Fruit fly (Drosophila melanogaster) whole organism, embryonic: ENCODE data around the gene CG5966.
A peak's percentile ranks its signal among the peaks of the same experiment; 100 is the strongest.

Source experiments
- Bteb2 ChIP-seq: fragments of 200-800 bp; sonication (Bioruptor generic); optimal IDR thresholded peaks from 2 replicates; lab custom pipeline; 2016; ENCODE audit warnings: missing biosample characterization, missing genetic modification characterization
- CG1024 ChIP-seq: fragments of 200-800 bp; sonication (Bioruptor generic); IDR thresholded peaks from 2 replicates; pipeline ENCODE4 v1.3.6; 2022; ENCODE audit warnings: missing biosample characterization, missing genetic modification characterization
- CG10431 ChIP-seq: fragments of 200-800 bp; sonication (Bioruptor generic); optimal IDR thresholded peaks from 3 replicates; lab custom pipeline; 2018; ENCODE audit warnings: missing biosample characterization, mild to moderate bottlenecking, missing genetic modification characterization
- CG12071 ChIP-seq: fragments of 200-800 bp; sonication (Bioruptor generic); optimal IDR thresholded peaks from 3 replicates; lab custom pipeline; 2018; ENCODE audit warnings: missing biosample characterization, mild to moderate bottlenecking, missing genetic modification characterization
- CG12236 ChIP-seq: fragments of 200-800 bp; sonication (Bioruptor generic); optimal IDR thresholded peaks from 2 replicates; lab custom pipeline; 2016; ENCODE audit warnings: missing biosample characterization, missing genetic modification characterization
- CG12769 ChIP-seq: fragments of 200-800 bp; sonication (Bioruptor generic); optimal IDR thresholded peaks from 2 replicates; lab custom pipeline; 2019; ENCODE audit warnings: missing biosample characterization, mild to moderate bottlenecking, missing genetic modification characterization, moderate library complexity
- CG13123 ChIP-seq: fragments of 200-800 bp; sonication (Bioruptor generic); optimal IDR thresholded peaks from 2 replicates; lab custom pipeline; 2016; ENCODE audit warnings: missing biosample characterization, missing genetic modification characterization
- CG16815 ChIP-seq: fragments of 200-800 bp; sonication (Bioruptor generic); optimal IDR thresholded peaks from 3 replicates; lab custom pipeline; 2017; ENCODE audit warnings: missing biosample characterization, mild to moderate bottlenecking, missing genetic modification characterization
- CG32532 ChIP-seq: fragments of 200-800 bp; sonication (Bioruptor generic); IDR thresholded peaks from 2 replicates; pipeline ENCODE4 v1.3.6; 2022; ENCODE audit warnings: missing biosample characterization, missing genetic modification characterization
- CG33557 ChIP-seq: fragments of 200-800 bp; sonication (Bioruptor generic); optimal IDR thresholded peaks from 2 replicates; lab custom pipeline; 2019; ENCODE audit warnings: missing biosample characterization, mild to moderate bottlenecking, missing genetic modification characterization, moderate library complexity
- CG34422 ChIP-seq: fragments of 200-800 bp; sonication (Bioruptor generic); IDR thresholded peaks from 3 replicates; pipeline ENCODE4 v1.3.6; 2022; ENCODE audit warnings: missing biosample characterization, missing genetic modification characterization
- CG4707 ChIP-seq: fragments of 200-800 bp; sonication (Bioruptor generic); optimal IDR thresholded peaks from 2 replicates; lab custom pipeline; 2018; ENCODE audit warnings: missing biosample characterization, mild to moderate bottlenecking, missing genetic modification characterization, moderate library complexity
- CG6765 ChIP-seq: fragments of 200-800 bp; sonication (Bioruptor generic); optimal IDR thresholded peaks from 3 replicates; lab custom pipeline; 2017; ENCODE audit warnings: missing biosample characterization, mild to moderate bottlenecking, missing genetic modification characterization
- CG6854 ChIP-seq: fragments of 200-800 bp; sonication (Bioruptor generic); optimal IDR thresholded peaks from 3 replicates; lab custom pipeline; 2017; ENCODE audit warnings: missing biosample characterization, mild to moderate bottlenecking, missing genetic modification characterization
- CG7839 ChIP-seq: fragments of 200-800 bp; sonication (Bioruptor generic); optimal IDR thresholded peaks from 3 replicates; lab custom pipeline; 2018; ENCODE audit warnings: missing biosample characterization, mild to moderate bottlenecking, missing genetic modification characterization, moderate library complexity
- CG8944 ChIP-seq: fragments of 200-800 bp; sonication (Bioruptor generic); optimal IDR thresholded peaks from 3 replicates; lab custom pipeline; 2016; ENCODE audit warnings: missing biosample characterization, missing genetic modification characterization
- CG9817 ChIP-seq: fragments of 200-800 bp; sonication (Bioruptor generic); optimal IDR thresholded peaks from 2 replicates; lab custom pipeline; 2018; ENCODE audit warnings: missing biosample characterization, mild to moderate bottlenecking, missing genetic modification characterization, moderate library complexity
- Eip74EF ChIP-seq, 2 experiments: fragments of 200-800 bp in 1 of 2; fragments of >200 bp in 1 of 2; sonication (Bioruptor generic) in 1 of 2; optimal IDR thresholded peaks; 2 replicates each; lab custom pipeline; 2017 to 2019; ENCODE audit warnings: missing biosample characterization in 2 of 2, missing genetic modification characterization in 2 of 2, mild to moderate bottlenecking in 1 of 2, moderate library complexity in 1 of 2
- Ets65A ChIP-seq: fragments of 200-800 bp; sonication (Bioruptor generic); peaks from one replicate; lab custom pipeline; 2016; ENCODE audit warnings: missing biosample characterization, missing genetic modification characterization
- Hand ChIP-seq: fragments of 200-800 bp; sonication (Bioruptor generic); optimal IDR thresholded peaks from 2 replicates; lab custom pipeline; 2017; ENCODE audit warnings: mild to moderate bottlenecking, missing biosample characterization, missing genetic modification reagents, missing genetic modification characterization
- HmgZ ChIP-seq: fragments of 200-800 bp; sonication (Bioruptor generic); optimal IDR thresholded peaks from 2 replicates; lab custom pipeline; 2018; ENCODE audit warnings: missing biosample characterization, mild to moderate bottlenecking, missing genetic modification characterization
- Lhr ChIP-seq: fragments of 200-800 bp; sonication (Bioruptor generic); optimal IDR thresholded peaks from 3 replicates; lab custom pipeline; 2017; ENCODE audit warnings: mild to moderate bottlenecking, missing biosample characterization, missing genetic modification reagents, missing genetic modification characterization
- Oli ChIP-seq: fragments of 200-800 bp; sonication (Bioruptor generic); optimal IDR thresholded peaks from 2 replicates; lab custom pipeline; 2018; ENCODE audit warnings: missing biosample characterization, mild to moderate bottlenecking, missing genetic modification characterization, moderate library complexity
- Opbp ChIP-seq: fragments of 200-800 bp; sonication (Bioruptor generic); IDR thresholded peaks from 3 replicates; pipeline ENCODE4 v1.3.6; 2022; ENCODE audit warnings: missing biosample characterization, missing genetic modification characterization; ENCODE audit not compliant: partially characterized antibody
- PHDP ChIP-seq: fragments of 200-800 bp; sonication (Bioruptor generic); optimal IDR thresholded peaks from 3 replicates; lab custom pipeline; 2018; ENCODE audit warnings: missing biosample characterization, mild to moderate bottlenecking, missing genetic modification characterization, moderate library complexity
- Rfx ChIP-seq: fragments of 200-800 bp; sonication (Bioruptor generic); IDR thresholded peaks from 2 replicates; pipeline ENCODE4 v1.3.6; 2022; ENCODE audit warnings: missing biosample characterization, missing genetic modification characterization
- Sry-δ ChIP-seq: fragments of 200-800 bp; sonication (Bioruptor generic); optimal IDR thresholded peaks from 2 replicates; lab custom pipeline; 2016; ENCODE audit warnings: missing biosample characterization, missing genetic modification characterization
- Ssrp ChIP-seq: fragments of 200-800 bp; sonication (Bioruptor generic); optimal IDR thresholded peaks from 2 replicates; lab custom pipeline; 2018; ENCODE audit warnings: missing biosample characterization, mild to moderate bottlenecking, missing genetic modification characterization, moderate library complexity
- Vsx1 ChIP-seq: fragments of 200-800 bp; sonication (Bioruptor generic); optimal IDR thresholded peaks from 2 replicates; lab custom pipeline; 2017; ENCODE audit warnings: missing biosample characterization, mild to moderate bottlenecking, missing genetic modification characterization, missing genetic modification reagents
- Xrp1 ChIP-seq: fragments of 200-800 bp; sonication (Bioruptor generic); IDR thresholded peaks from 2 replicates; pipeline ENCODE4 v1.3.6; 2022; ENCODE audit warnings: missing biosample characterization, missing genetic modification characterization
- bab2 ChIP-seq: fragments of 200-800 bp; sonication (Bioruptor generic); optimal IDR thresholded peaks from 2 replicates; lab custom pipeline; 2016; ENCODE audit warnings: missing biosample characterization, missing genetic modification characterization
- btn ChIP-seq: fragments of 200-800 bp; sonication (Bioruptor generic); optimal IDR thresholded peaks from 2 replicates; lab custom pipeline; 2016; ENCODE audit warnings: missing biosample characterization, missing genetic modification characterization
- caup ChIP-seq: fragments of 200-800 bp; sonication (Bioruptor generic); optimal IDR thresholded peaks from 3 replicates; lab custom pipeline; 2017; ENCODE audit warnings: missing biosample characterization, mild to moderate bottlenecking, missing genetic modification characterization, moderate library complexity; ENCODE audit not compliant: severe bottlenecking
- cg ChIP-seq: fragments of 200-800 bp; sonication (Bioruptor generic); optimal IDR thresholded peaks from 3 replicates; lab custom pipeline; 2019; ENCODE audit warnings: missing biosample characterization, mild to moderate bottlenecking, missing genetic modification characterization, moderate library complexity
- chm ChIP-seq: fragments of 200-800 bp; sonication (Bioruptor generic); IDR thresholded peaks from 2 replicates; pipeline ENCODE4 v1.3.6; 2022; ENCODE audit warnings: missing biosample characterization, missing genetic modification characterization
- dm ChIP-seq: fragments of 200-800 bp; sonication (Bioruptor generic); optimal IDR thresholded peaks from 3 replicates; lab custom pipeline; 2016; ENCODE audit warnings: missing biosample characterization, missing genetic modification characterization
- exex ChIP-seq: fragments of 200-800 bp; sonication (Bioruptor generic); optimal IDR thresholded peaks from 4 replicates; lab custom pipeline; 2018; ENCODE audit warnings: missing biosample characterization, mild to moderate bottlenecking, missing genetic modification characterization, moderate library complexity
- eyg ChIP-seq: fragments of 200-800 bp; sonication (Bioruptor generic); optimal IDR thresholded peaks from 3 replicates; lab custom pipeline; 2016; ENCODE audit warnings: missing biosample characterization, missing genetic modification characterization
- ind ChIP-seq: fragments of 200-800 bp; sonication (Bioruptor generic); optimal IDR thresholded peaks from 3 replicates; lab custom pipeline; 2016; ENCODE audit warnings: missing biosample characterization, missing genetic modification characterization
- insv ChIP-seq, 2 experiments: fragments of 200-800 bp; sonication (Bioruptor generic); optimal IDR thresholded peaks; 3 replicates each; lab custom pipeline; 2016 to 2018; ENCODE audit warnings: missing biosample characterization in 2 of 2, missing genetic modification characterization in 2 of 2
- ken ChIP-seq: fragments of 200-800 bp; sonication (Bioruptor generic); IDR thresholded peaks from 3 replicates; pipeline ENCODE4 v1.3.6; 2022; ENCODE audit warnings: missing biosample characterization, missing genetic modification characterization
- lbe ChIP-seq: fragments of 200-800 bp; sonication (Bioruptor generic); optimal IDR thresholded peaks from 2 replicates; lab custom pipeline; 2016; ENCODE audit warnings: missing biosample characterization, mild to moderate bottlenecking, missing genetic modification characterization
- lola ChIP-seq, 3 experiments: fragments of >200 bp in 2 of 3; fragments of 200-800 bp in 1 of 3; sonication (Bioruptor generic) in 1 of 3; optimal IDR thresholded peaks; 2 replicates each; lab custom pipeline; 2017 to 2019; ENCODE audit warnings: missing biosample characterization in 3 of 3, missing genetic modification characterization in 3 of 3, mild to moderate bottlenecking in 1 of 3, moderate library complexity in 1 of 3
- mam ChIP-seq: fragments of 200-800 bp; sonication (Bioruptor generic); optimal IDR thresholded peaks from 3 replicates; lab custom pipeline; 2016; ENCODE audit warnings: missing biosample characterization, missing genetic modification characterization
- repo ChIP-seq: fragments of 200-800 bp; sonication (Bioruptor generic); optimal IDR thresholded peaks from 2 replicates; lab custom pipeline; 2016; ENCODE audit warnings: missing biosample characterization, missing genetic modification characterization
- salm ChIP-seq: fragments of 200-800 bp; sonication (Bioruptor generic); optimal IDR thresholded peaks from 2 replicates; lab custom pipeline; 2018; ENCODE audit warnings: missing biosample characterization, mild to moderate bottlenecking, missing genetic modification characterization
- sd ChIP-seq: fragments of 200-800 bp; sonication (Bioruptor generic); optimal IDR thresholded peaks from 3 replicates; lab custom pipeline; 2018; ENCODE audit warnings: missing biosample characterization, mild to moderate bottlenecking, missing genetic modification characterization, moderate library complexity
- seq ChIP-seq: fragments of 200-800 bp; sonication (Bioruptor generic); IDR thresholded peaks from 2 replicates; pipeline ENCODE4 v1.3.6; 2022; ENCODE audit warnings: missing biosample characterization, missing genetic modification characterization
- sim ChIP-seq: fragments of 200-800 bp; sonication (Bioruptor generic); IDR thresholded peaks from 2 replicates; pipeline ENCODE4 v1.3.6; 2022; ENCODE audit warnings: missing biosample characterization, missing genetic modification characterization
- slbo ChIP-seq: fragments of 200-800 bp; sonication (Bioruptor generic); IDR thresholded peaks from 2 replicates; pipeline ENCODE4 v1.3.6; 2022; ENCODE audit warnings: missing biosample characterization, missing genetic modification characterization
- tgo ChIP-seq: fragments of 200-800 bp; sonication (Bioruptor generic); IDR thresholded peaks from 3 replicates; pipeline ENCODE4 v1.3.6; 2022; ENCODE audit warnings: missing biosample characterization, missing genetic modification characterization

CG5966 gene

dm6 chrX:5972030-5972429 is 16.6 kb upstream of the CG5966 start (continued):
- TF ChIP-seq lola (GFP tag; optimal IDR thresholded peaks at IDR 0.05; lab: Kevin White, UChicago) (peak in 1 of 3 experiments; percentile 10), CG13123 (GFP tag; lab: Kevin White, UChicago) (no peak), chm (GFP tag; lab: Robert Waterston, UW) (no peak; the same call in 1 of the 2 replicates), Sry-δ (GFP tag; lab: Kevin White, UChicago) (no peak), Opbp (no peak), insv (GFP tag; optimal IDR thresholded peaks at IDR 0.05; lab: Kevin White, UChicago) (no peak), Rfx (peak; percentile 53; the same call in 1 of the 2 replicates), cg (GFP tag; lab: Kevin White, UChicago) (no peak), tgo (GFP tag; lab: Robert Waterston, UW) (no peak), Lhr (peak; percentile 9), Ssrp (tag; lab: Kevin White, UChicago) (peak; percentile 17), Eip74EF (GFP tag; optimal IDR thresholded peaks at IDR 0.05; lab: Kevin White, UChicago) (no peak), lbe (GFP tag; lab: Kevin White, UChicago) (no peak), CG7839 (peak; percentile 19), ken (GFP tag; lab: Robert Waterston, UW) (peak; percentile 77), Xrp1 (GFP tag; lab: Robert Waterston, UW) (peak; percentile 61), exex (tag; lab: Kevin White, UChicago) (no peak), CG6854 (GFP tag; lab: Kevin White, UChicago) (no peak), CG32532 (peak; percentile 51; the same call in 1 of the 2 replicates), Ets65A (peak; percentile 88), bab2 (GFP tag; lab: Kevin White, UChicago) (peak; percentile 7), sd (tag; lab: Kevin White, UChicago) (no peak), CG1024 (GFP tag; lab: Robert Waterston, UW) (peak; percentile 50), CG8944 (GFP tag; lab: Kevin White, UChicago) (peak; percentile 47), Oli (tag; lab: Kevin White, UChicago) (peak; percentile 42), CG12769 (peak; percentile 13), caup (GFP tag; lab: Kevin White, UChicago) (no peak), CG34422 (no peak), PHDP (peak; percentile 41), sim (GFP tag; lab: Robert Waterston, UW) (0 out of 2 replicates have a peak, but pooled peaks have one; percentile 24), Vsx1 (GFP tag; lab: Kevin White, UChicago) (no peak), Bteb2 (no peak), CG33557 (GFP tag; lab: Kevin White, UChicago) (no peak), seq (GFP tag; lab: Robert Waterston, UW) (no peak), CG9817 (tag; lab: Kevin White, UChicago) (no peak), CG4707 (no peak), slbo (GFP tag; lab: Robert Waterston, UW) (peak; percentile 50; the same call in 1 of the 2 replicates), CG16815 (GFP tag; lab: Kevin White, UChicago) (peak; percentile 17), CG6765 (GFP tag; lab: Kevin White, UChicago) (no peak), btn (GFP tag; lab: Kevin White, UChicago) (no peak), dm (GFP tag; lab: Kevin White, UChicago) (no peak), salm (no peak), eyg (GFP tag; lab: Kevin White, UChicago) (no peak), repo (no peak), Hand (GFP tag; lab: Kevin White, UChicago) (no peak), HmgZ (tag; lab: Kevin White, UChicago) (no peak), CG10431 (no peak), CG12071 (no peak), mam (GFP tag; lab: Kevin White, UChicago) (no peak), ind (GFP tag; lab: Kevin White, UChicago) (no peak), CG12236 (GFP tag; lab: Kevin White, UChicago) (no peak)
